Fruit fly (Drosophila melanogaster): ENCODE results near the gene Es2.

Es2 gene

DNA sequence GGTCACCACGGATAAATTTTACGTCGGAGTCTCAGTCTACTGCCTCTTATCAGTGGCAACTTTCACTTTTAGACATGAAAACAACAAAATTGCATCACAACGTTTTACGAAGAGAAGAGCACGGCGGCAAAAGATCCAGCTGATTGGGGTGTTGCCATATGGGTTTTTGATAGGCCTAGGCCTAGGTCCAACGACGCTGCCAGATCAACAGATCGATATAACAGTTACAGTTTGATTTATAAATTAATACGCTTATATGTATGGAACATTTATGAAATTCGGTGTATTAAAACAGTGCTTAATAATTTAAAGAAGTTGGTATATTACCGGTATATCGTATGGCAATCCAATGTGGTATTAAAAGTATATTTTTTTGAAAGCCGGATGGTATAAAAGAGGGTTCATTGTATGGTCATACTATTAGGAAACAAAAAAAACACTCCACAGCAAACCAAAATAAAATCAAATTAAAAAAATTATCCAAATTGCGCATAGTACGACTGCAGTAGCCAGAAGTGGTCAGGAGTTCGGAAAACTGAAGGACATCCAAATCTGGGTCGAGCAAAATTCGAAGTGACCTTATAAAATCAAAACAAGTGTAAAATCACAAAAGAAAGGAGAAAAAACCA is 24.5 kb upstream of the Es2 start, which contains the start of gene CG1440:
CG1440 (plus strand) TSS at position 402 of the 629 bp plus-strand sequence.
- TF ChIP-seq CG17612 (GFP tag; IDR thresholded peaks at IDR 0.05) (no peak), CG17361 (GFP tag; IDR thresholded peaks at IDR 0.05) (peak; percentile 43; the same call in 2 of the 3 replicates), HLH4C (GFP tag; IDR thresholded peaks at IDR 0.05; ENCODE audit: partially characterized antibody) (no peak), CG7786 (GFP tag; optimal IDR thresholded peaks at IDR 0.05) (peak; percentile 11), fu2 (GFP tag; optimal IDR thresholded peaks at IDR 0.05) (peak; percentile 11), gro (GFP tag; optimal IDR thresholded peaks at IDR 0.05) (no peak), CG4424 (GFP tag; optimal IDR thresholded peaks at IDR 0.05) (no peak), Nf-YA (GFP tag; IDR thresholded peaks at IDR 0.05) (no peak), Max (GFP tag; optimal IDR thresholded peaks at IDR 0.05) (no peak), Ets97D (GFP tag; optimal IDR thresholded peaks at IDR 0.05) (peak; percentile 84), sens (GFP tag) (peak; percentile 86), B-H2 (GFP tag; optimal IDR thresholded peaks at IDR 0.05) (no peak), zf30C (GFP tag; optimal IDR thresholded peaks at IDR 0.05) (no peak), CG11695 (GFP tag; IDR thresholded peaks at IDR 0.05) (no peak), CG11504 (tag; optimal IDR thresholded peaks at IDR 0.05) (no peak), hth (optimal IDR thresholded peaks at IDR 0.05) (no peak), phol (tag; optimal IDR thresholded peaks at IDR 0.05) (peak; percentile 59), CG12769 (tag; optimal IDR thresholded peaks at IDR 0.05) (no peak), CG13123 (GFP tag; optimal IDR thresholded peaks at IDR 0.05) (no peak), CG3726 (GFP tag; IDR thresholded peaks at IDR 0.05) (no peak), fd64A (GFP tag; optimal IDR thresholded peaks at IDR 0.05) (no peak), CG18262 (tag; optimal IDR thresholded peaks at IDR 0.05) (peak; percentile 5), kah (GFP tag; optimal IDR thresholded peaks at IDR 0.05) (no peak), CG4328 (GFP tag; optimal IDR thresholded peaks at IDR 0.05) (no peak), HLH54F (GFP tag; optimal IDR thresholded peaks at IDR 0.05) (peak; percentile 40), ara (GFP tag; IDR thresholded peaks at IDR 0.05) (no peak), salm (tag; optimal IDR thresholded peaks at IDR 0.05) (no peak), Fer1 (GFP tag; optimal IDR thresholded peaks at IDR 0.05) (peak; percentile 20), CG15601 (tag; optimal IDR thresholded peaks at IDR 0.05) (peak; percentile 29), CG1024 (GFP tag; IDR thresholded peaks at IDR 0.05) (no peak), stwl (tag; optimal IDR thresholded peaks at IDR 0.05) (peak; percentile 39), lab (GFP tag; optimal IDR thresholded peaks at IDR 0.05) (no peak), knrl (GFP tag; IDR thresholded peaks at IDR 0.05; ENCODE audit: partially characterized antibody) (peak; percentile 11; the same call in 1 of the 3 replicates), CG15269 (tag; optimal IDR thresholded peaks at IDR 0.05) (no peak), Mad (GFP tag; optimal IDR thresholded peaks at IDR 0.05) (peak; percentile 4), unc-4 (GFP tag; IDR thresholded peaks at IDR 0.05; ENCODE audit: partially characterized antibody) (peak; percentile 39; the same call in 1 of the 2 replicates), CG8924 (tag; optimal IDR thresholded peaks at IDR 0.05) (peak; percentile 73), sisA (GFP tag; IDR thresholded peaks at IDR 0.05) (no peak), CG17328 (GFP tag; IDR thresholded peaks at IDR 0.05) (no peak), CG11247 (GFP tag; IDR thresholded peaks at IDR 0.05) (no peak), so (GFP tag; IDR thresholded peaks at IDR 0.05) (no peak), ERR (GFP tag; optimal IDR thresholded peaks at IDR 0.05) (no peak), CG1603 (tag; optimal IDR thresholded peaks at IDR 0.05) (peak; percentile 69), dm (GFP tag; optimal IDR thresholded peaks at IDR 0.05) (peak; percentile 32), prd (optimal IDR thresholded peaks at IDR 0.05) (no peak), prd (GFP tag; IDR thresholded peaks at IDR 0.05) (0 out of 3 replicates have a peak, but pooled peaks have one; percentile 29), CG32532 (GFP tag; IDR thresholded peaks at IDR 0.05) (peak; percentile 24; the same call in 1 of the 2 replicates), CG31365 (tag; optimal IDR thresholded peaks at IDR 0.05) (no peak), CG15479 (GFP tag; optimal IDR thresholded peaks at IDR 0.05) (peak; percentile 64), CG6813 (GFP tag; optimal IDR thresholded peaks at IDR 0.05) (peak; percentile 21), maf-S (GFP tag; optimal IDR thresholded peaks at IDR 0.05) (no peak)
